Worm (Caenorhabditis elegans): ENCODE measurements around the gene hyls-1.

Gene hyls-1

DNA sequence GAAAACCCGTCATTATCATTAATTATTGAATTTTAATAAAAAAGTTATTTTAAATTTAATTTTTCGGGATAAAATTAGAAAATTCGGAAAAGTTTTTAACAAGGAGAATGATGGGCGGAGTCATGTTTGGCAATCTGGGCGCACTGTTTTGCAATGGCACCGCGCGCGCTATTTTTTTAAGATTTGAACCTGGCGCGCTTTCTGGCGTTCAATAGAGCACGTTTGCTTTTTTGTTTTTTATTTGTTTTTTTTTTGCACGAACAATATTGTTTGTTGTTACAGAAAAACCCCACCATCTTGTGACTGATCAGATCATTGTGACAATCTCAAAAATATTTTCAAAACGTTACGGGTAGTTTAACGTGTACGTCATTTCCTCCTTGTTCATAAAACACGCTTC is at the start of gene hyls-1:
Gene hyls-1, plus strand, starts transcription at position 249 of the 400 bp plus-strand sequence.
- TF ChIP-seq mdl-1 (tag; optimal IDR thresholded peaks at IDR 0.05) (no peak), mab-5 (tag; optimal IDR thresholded peaks at IDR 0.05) (peak; percentile 64), ceh-82 (tag; optimal IDR thresholded peaks at IDR 0.05) (peak; percentile 73), lin-39 (tag; optimal IDR thresholded peaks at IDR 0.05) (no peak), lsy-2 (tag; optimal IDR thresholded peaks at IDR 0.05) (peak; percentile 71 to 88), unc-55 (GFP tag; optimal IDR thresholded peaks at IDR 0.05) (peak; percentile 95), nhr-237 (tag; optimal IDR thresholded peaks at IDR 0.05) (peak; percentile 57), mbf-1 (tag; optimal IDR thresholded peaks at IDR 0.05) (no peak), elt-1 (tag; optimal IDR thresholded peaks at IDR 0.05) (no peak), nhr-21 (tag; optimal IDR thresholded peaks at IDR 0.05) (peak; percentile 70), lin-13 (GFP tag; optimal IDR thresholded peaks at IDR 0.05) (peak; percentile 83), lin-11 (tag; optimal IDR thresholded peaks at IDR 0.05) (peak; percentile 88), nhr-6 (tag; optimal IDR thresholded peaks at IDR 0.05) (no peak), nhr-23 (tag; optimal IDR thresholded peaks at IDR 0.05) (no peak), nhr-129 (tag; optimal IDR thresholded peaks at IDR 0.05) (peak; percentile 80), sma-9 (GFP tag; optimal IDR thresholded peaks at IDR 0.05) (peak; percentile 77), sma-9 (tag; optimal IDR thresholded peaks at IDR 0.05) (no peak), fos-1 (tag; optimal IDR thresholded peaks at IDR 0.05) (peak; percentile 29), nhr-11 (tag; optimal IDR thresholded peaks at IDR 0.05) (no peak), unc-62 (GFP tag; optimal IDR thresholded peaks at IDR 0.05) (no peak), peb-1 (tag; optimal IDR thresholded peaks at IDR 0.05) (no peak), gmeb-1 (tag; optimal IDR thresholded peaks at IDR 0.05) (peak; percentile 97), zag-1 (tag; optimal IDR thresholded peaks at IDR 0.05) (peak; percentile 52), C34F6.9 (tag; optimal IDR thresholded peaks at IDR 0.05) (peak; percentile 79), Y55F3AM.14 (GFP tag; optimal IDR thresholded peaks at IDR 0.05) (no peak), ceh-16 (tag; optimal IDR thresholded peaks at IDR 0.05) (no peak), nhr-77 (tag; optimal IDR thresholded peaks at IDR 0.05) (no peak), sem-4 (tag; optimal IDR thresholded peaks at IDR 0.05) (peak; percentile 70), aly-2 (tag; optimal IDR thresholded peaks at IDR 0.05) (no peak), egl-27 (tag; optimal IDR thresholded peaks at IDR 0.05) (no peak), blmp-1 (tag; optimal IDR thresholded peaks at IDR 0.05; ENCODE audit: insufficient read depth) (peak; percentile 40), nhr-12 (tag; optimal IDR thresholded peaks at IDR 0.05) (no peak), elt-3 (tag; optimal IDR thresholded peaks at IDR 0.05) (no peak), F13H6.1 (tag; optimal IDR thresholded peaks at IDR 0.05) (peak; percentile 78), snpc-4 (tag; optimal IDR thresholded peaks at IDR 0.05) (peak; percentile 18), nhr-25 (tag; optimal IDR thresholded peaks at IDR 0.05) (peak; percentile 85), skn-1 (tag; optimal IDR thresholded peaks at IDR 0.05) (peak; percentile 64), nhr-10 (tag; optimal IDR thresholded peaks at IDR 0.05) (no peak), dmd-4 (tag; optimal IDR thresholded peaks at IDR 0.05) (no peak), ztf-4 (tag; optimal IDR thresholded peaks at IDR 0.05) (peak; percentile 53), R02D3.7 (tag; optimal IDR thresholded peaks at IDR 0.05) (peak; percentile 1), alr-1 (tag; optimal IDR thresholded peaks at IDR 0.05) (no peak), ZK546.5 (tag; optimal IDR thresholded peaks at IDR 0.05) (peak; percentile 16), unc-39 (tag; optimal IDR thresholded peaks at IDR 0.05) (no peak), ztf-11 (tag; optimal IDR thresholded peaks at IDR 0.05) (no peak), ama-1 (optimal IDR thresholded peaks at IDR 0.05) (no peak), crh-2 (tag; optimal IDR thresholded peaks at IDR 0.05) (peak; percentile 91), ztf-1 (GFP tag; conservative IDR thresholded peaks at IDR 0.05) (no peak), sma-3 (GFP tag; optimal IDR thresholded peaks at IDR 0.05) (peak; percentile 85)
